Worm (Caenorhabditis elegans): ENCODE data around the gene clec-242.
A peak's percentile ranks its signal among the peaks of the same experiment; 100 is the strongest.

clec-242 gene

DNA sequence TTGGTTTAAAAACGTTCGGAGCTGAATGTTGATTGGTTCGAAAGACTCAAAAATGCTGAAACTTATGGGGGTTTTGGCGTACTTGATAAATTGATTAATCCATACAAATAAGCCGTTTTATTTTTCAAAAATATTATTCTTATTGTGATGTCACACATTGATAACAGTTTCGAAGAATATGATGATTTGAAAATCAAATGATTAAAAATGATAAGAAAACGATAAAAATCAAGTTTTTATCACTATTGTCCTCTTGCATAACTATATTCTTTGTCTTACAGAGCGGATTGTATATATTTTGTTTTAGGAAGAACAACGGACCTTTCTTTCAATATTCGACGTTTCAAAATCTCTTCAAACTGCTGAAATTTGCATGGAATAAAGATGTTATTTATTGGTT lies 2.3 kb downstream of the clec-242 start:
- TF ChIP-seq aptf-2 (GFP tag; conservative IDR thresholded peaks at IDR 0.05) (no peak), F37B4.10 (GFP tag; IDR thresholded peaks at IDR 0.05) (no peak), chd-7 (tag; optimal IDR thresholded peaks at IDR 0.05) (no peak), let-526 (GFP tag; IDR thresholded peaks at IDR 0.05) (no peak), D2030.7 (GFP tag; IDR thresholded peaks at IDR 0.05) (no peak), T26A5.8 (tag; optimal IDR thresholded peaks at IDR 0.05) (no peak), bed-1 (GFP tag; IDR thresholded peaks at IDR 0.05) (no peak), ccch-3 (GFP tag; optimal IDR thresholded peaks at IDR 0.05) (no peak), Y53G8AR.9 (GFP tag; conservative IDR thresholded peaks at IDR 0.05) (no peak), mcd-1 (GFP tag; IDR thresholded peaks at IDR 0.05) (no peak), lir-1 (GFP tag; conservative IDR thresholded peaks at IDR 0.05) (no peak), K12H6.12 (tag; optimal IDR thresholded peaks at IDR 0.05) (no peak), ceh-91 (GFP tag; IDR thresholded peaks at IDR 0.05) (no peak), K11D2.4 (GFP tag; IDR thresholded peaks at IDR 0.05) (no peak), pbrm-1 (GFP tag; IDR thresholded peaks at IDR 0.05) (no peak), B0336.3 (GFP tag; IDR thresholded peaks at IDR 0.05) (no peak)

DNA sequence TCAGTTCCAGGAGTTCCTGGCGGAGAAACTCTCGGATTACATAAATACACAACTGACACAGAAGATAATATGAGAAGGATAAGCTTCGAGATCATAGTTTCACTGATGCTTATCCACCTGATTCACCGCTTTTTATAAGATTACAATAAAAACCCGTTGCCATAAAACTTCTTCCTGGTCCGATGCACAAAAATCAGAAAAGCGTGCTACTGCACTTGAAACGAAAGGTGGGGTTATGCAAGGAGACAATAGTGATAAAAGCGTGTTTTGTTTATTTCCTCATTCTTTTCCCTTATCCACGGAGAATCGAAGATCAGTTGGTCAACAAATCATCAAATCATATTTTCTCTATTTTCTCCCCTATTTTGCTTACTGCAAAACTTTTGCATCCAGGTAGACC lies 2.8 kb downstream of the clec-242 start, which contains the start of gene Y68A4B.3:
Gene Y68A4B.3, minus strand, starts transcription at position 101 of the 400 bp plus-strand sequence.
- TF ChIP-seq F39B2.1 (GFP tag; IDR thresholded peaks at IDR 0.05) (no peak), F33H1.4 (GFP tag; IDR thresholded peaks at IDR 0.05) (no peak), hmg-1.2 (GFP tag; IDR thresholded peaks at IDR 0.05) (no peak), bed-1 (GFP tag; IDR thresholded peaks at IDR 0.05) (no peak), B0261.1 (tag; optimal IDR thresholded peaks at IDR 0.05) (no peak), attf-5 (GFP tag; optimal IDR thresholded peaks at IDR 0.05) (no peak), F57C9.4 (tag; optimal IDR thresholded peaks at IDR 0.05) (no peak), mcd-1 (GFP tag; IDR thresholded peaks at IDR 0.05) (no peak), aptf-2 (GFP tag; conservative IDR thresholded peaks at IDR 0.05) (no peak), xnd-1 (tag; optimal IDR thresholded peaks at IDR 0.05) (no peak), somi-1 (GFP tag; optimal IDR thresholded peaks at IDR 0.05) (no peak), nhr-80 (tag; optimal IDR thresholded peaks at IDR 0.05) (no peak), efl-1 (GFP tag; optimal IDR thresholded peaks at IDR 0.05) (no peak), ama-1 (optimal IDR thresholded peaks at IDR 0.05) (no peak), ama-1 (GFP tag; optimal IDR thresholded peaks at IDR 0.05) (no peak), ceh-40 (GFP tag; IDR thresholded peaks at IDR 0.05) (no peak), Y53G8AR.9 (GFP tag; conservative IDR thresholded peaks at IDR 0.05) (no peak)

DNA sequence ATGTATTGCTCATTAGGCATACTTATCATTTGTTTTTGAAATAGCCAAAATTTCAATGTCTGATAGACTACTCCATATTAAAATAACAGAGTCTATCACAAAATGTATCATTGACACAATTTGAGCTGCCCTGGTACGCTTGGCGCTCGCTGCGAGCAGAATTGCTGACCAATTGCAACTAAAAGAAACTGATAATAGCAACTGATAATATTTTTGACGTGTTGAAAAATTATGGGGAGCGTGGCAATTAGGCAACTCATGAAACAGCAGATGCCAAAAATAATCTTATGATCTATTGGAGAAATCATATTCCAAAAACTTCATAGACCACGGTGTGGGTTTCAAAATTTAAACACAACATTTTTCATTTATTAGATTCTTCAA lies 4.0 kb downstream of the clec-242 start:
- TF ChIP-seq snpc-4 (GFP tag; optimal IDR thresholded peaks at IDR 0.05) = no peak
- peak in 1 of 4 experiments; percentile 19 for TF ChIP-seq snpc-4 (tag; optimal IDR thresholded peaks at IDR 0.05)
- no peak for TF ChIP-seq K11D2.4 (GFP tag; IDR thresholded peaks at IDR 0.05)
- peak; percentile 71 for TF ChIP-seq nhr-80 (tag; optimal IDR thresholded peaks at IDR 0.05)
- no peak for TF ChIP-seq let-607 (tag; optimal IDR thresholded peaks at IDR 0.05)
- TF ChIP-seq ceh-58 (GFP tag; IDR thresholded peaks at IDR 0.05) = no peak

ce11 chrV:17240579-17241277 lies 4.6 kb downstream of the clec-242 start:
- TF ChIP-seq nhr-90 (tag; optimal IDR thresholded peaks at IDR 0.05) (no peak), sea-2 (GFP tag; IDR thresholded peaks at IDR 0.05) (0 out of 2 replicates have a peak, but pooled peaks have one; percentile 45), zfh-2 (GFP tag; conservative IDR thresholded peaks at IDR 0.05) (peak; percentile 82), F37B4.10 (GFP tag; IDR thresholded peaks at IDR 0.05) (0 out of 2 replicates have a peak, but pooled peaks have one; percentile 13)
